Fruit fly (Drosophila melanogaster) whole organism, embryonic: ENCODE results near the gene Pcmt.
A peak's percentile ranks its signal among the peaks of the same experiment; 100 is the strongest.

ENCODE experiments used
- Bteb2 ChIP-seq: fragments of 200-800 bp; sonication (Bioruptor generic); optimal IDR thresholded peaks from 2 replicates; lab custom pipeline; 2016; ENCODE audit warnings: missing biosample characterization, missing genetic modification characterization
- CG11085 ChIP-seq: fragments of 200-800 bp; sonication (Bioruptor generic); IDR thresholded peaks from 2 replicates; pipeline ENCODE4 v1.3.6; 2022; ENCODE audit warnings: missing biosample characterization, missing genetic modification characterization
- CG11456 ChIP-seq: fragments of 200-800 bp; sonication (Bioruptor generic); IDR thresholded peaks from 3 replicates; pipeline ENCODE4 v1.3.6; 2022; ENCODE audit warnings: missing biosample characterization, missing genetic modification characterization
- CG11723 ChIP-seq: fragments of 200-800 bp; sonication (Bioruptor generic); optimal IDR thresholded peaks from 2 replicates; lab custom pipeline; 2017; ENCODE audit warnings: missing biosample characterization, mild to moderate bottlenecking, missing genetic modification characterization
- CG12071 ChIP-seq: fragments of 200-800 bp; sonication (Bioruptor generic); optimal IDR thresholded peaks from 3 replicates; lab custom pipeline; 2018; ENCODE audit warnings: missing biosample characterization, mild to moderate bottlenecking, missing genetic modification characterization
- CG13424 ChIP-seq: fragments of 200-800 bp; sonication (Bioruptor generic); optimal IDR thresholded peaks from 2 replicates; lab custom pipeline; 2019; ENCODE audit warnings: missing biosample characterization, mild to moderate bottlenecking, missing genetic modification characterization, moderate library complexity
- CG13775 ChIP-seq: fragments of 200-800 bp; sonication (Bioruptor generic); optimal IDR thresholded peaks from 3 replicates; lab custom pipeline; 2017; ENCODE audit warnings: missing biosample characterization, mild to moderate bottlenecking, missing genetic modification characterization
- CG14050 ChIP-seq: fragments of 200-800 bp; sonication (Bioruptor generic); IDR thresholded peaks from 3 replicates; pipeline ENCODE4 v1.3.6; 2022; ENCODE audit warnings: missing biosample characterization, missing genetic modification characterization
- CG15269 ChIP-seq: fragments of 200-800 bp; sonication (Bioruptor generic); optimal IDR thresholded peaks from 2 replicates; lab custom pipeline; 2018; ENCODE audit warnings: missing biosample characterization, mild to moderate bottlenecking, missing genetic modification characterization, moderate library complexity
- CG17359 ChIP-seq: fragments of 200-800 bp; sonication (Bioruptor generic); optimal IDR thresholded peaks from 3 replicates; lab custom pipeline; 2018; ENCODE audit warnings: missing biosample characterization, mild to moderate bottlenecking, missing genetic modification characterization, moderate library complexity
- CG18764 ChIP-seq: fragments of 200-800 bp; sonication (Bioruptor generic); optimal IDR thresholded peaks from 3 replicates; lab custom pipeline; 2016; ENCODE audit warnings: missing biosample characterization, missing genetic modification characterization
- CG2129 ChIP-seq: fragments of 200-800 bp; sonication (Bioruptor generic); IDR thresholded peaks from 2 replicates; pipeline ENCODE4 v1.3.6; 2022; ENCODE audit warnings: missing biosample characterization, missing genetic modification characterization; ENCODE audit not compliant: partially characterized antibody
- CG2875 ChIP-seq: fragments of 200-800 bp; sonication (Bioruptor generic); optimal IDR thresholded peaks from 2 replicates; lab custom pipeline; 2017; ENCODE audit warnings: missing biosample characterization, mild to moderate bottlenecking, missing genetic modification characterization, missing genetic modification reagents
- CG31365 ChIP-seq: fragments of 200-800 bp; sonication (Bioruptor generic); optimal IDR thresholded peaks from 2 replicates; lab custom pipeline; 2018; ENCODE audit warnings: missing biosample characterization, mild to moderate bottlenecking, missing genetic modification characterization
- CG31388 ChIP-seq: fragments of 200-800 bp; sonication (Bioruptor generic); optimal IDR thresholded peaks from 2 replicates; lab custom pipeline; 2016; ENCODE audit warnings: missing biosample characterization, missing genetic modification characterization
- CG4404 ChIP-seq: fragments of 200-800 bp; sonication (Bioruptor generic); IDR thresholded peaks from 2 replicates; pipeline ENCODE4 v1.3.6; 2022; ENCODE audit warnings: missing biosample characterization, missing genetic modification characterization
- CG4424 ChIP-seq: fragments of 200-800 bp; sonication (Bioruptor generic); optimal IDR thresholded peaks from 3 replicates; lab custom pipeline; 2016; ENCODE audit warnings: missing biosample characterization, missing genetic modification characterization
- CG4854 ChIP-seq: fragments of 200-800 bp; sonication (Bioruptor generic); optimal IDR thresholded peaks from 2 replicates; lab custom pipeline; 2016; ENCODE audit warnings: missing biosample characterization, missing genetic modification characterization, inconsistent platforms
- CG6689 ChIP-seq: fragments of 200-800 bp; sonication (Bioruptor generic); IDR thresholded peaks from 2 replicates; pipeline ENCODE4 v1.3.6; 2022; ENCODE audit warnings: missing biosample characterization, missing genetic modification characterization
- CG7928 ChIP-seq: fragments of 200-800 bp; sonication (Bioruptor generic); optimal IDR thresholded peaks from 2 replicates; lab custom pipeline; 2017; ENCODE audit warnings: missing biosample characterization, mild to moderate bottlenecking, missing genetic modification characterization
- CG8924 ChIP-seq: fragments of 200-800 bp; optimal IDR thresholded peaks from 3 replicates; lab custom pipeline; 2019; ENCODE audit warnings: missing biosample characterization, mild to moderate bottlenecking, missing genetic modification characterization, moderate library complexity
- CG8944 ChIP-seq: fragments of 200-800 bp; sonication (Bioruptor generic); optimal IDR thresholded peaks from 3 replicates; lab custom pipeline; 2016; ENCODE audit warnings: missing biosample characterization, missing genetic modification characterization
- CG9932 ChIP-seq: fragments of 200-800 bp; sonication (Bioruptor generic); IDR thresholded peaks from 2 replicates; pipeline ENCODE4 v1.3.6; 2022; ENCODE audit warnings: missing biosample characterization, missing genetic modification characterization
- Dip3 ChIP-seq: fragments of 200-800 bp; sonication (Bioruptor generic); optimal IDR thresholded peaks from 3 replicates; lab custom pipeline; 2016; ENCODE audit warnings: missing biosample characterization, missing genetic modification characterization
- Doc2 ChIP-seq: fragments of 200-800 bp; sonication (Bioruptor generic); IDR thresholded peaks from 2 replicates; pipeline ENCODE4 v1.3.6; 2022; ENCODE audit warnings: missing biosample characterization, missing genetic modification characterization
- Doc3 ChIP-seq: fragments of 200-800 bp; sonication (Bioruptor generic); IDR thresholded peaks from 3 replicates; pipeline ENCODE4 v1.3.6; 2022; ENCODE audit warnings: missing biosample characterization, missing genetic modification characterization; ENCODE audit not compliant: partially characterized antibody
- Hr78 ChIP-seq, 2 experiments: fragments of 200-800 bp in 1 of 2; fragments of >200 bp in 1 of 2; sonication (Bioruptor generic) in 1 of 2; optimal IDR thresholded peaks; 2 replicates each; lab custom pipeline; 2017 to 2019; ENCODE audit warnings: missing biosample characterization in 2 of 2, missing genetic modification characterization in 2 of 2, mild to moderate bottlenecking in 1 of 2, moderate library complexity in 1 of 2
- Mrtf ChIP-seq: fragments of 200-800 bp; sonication (Bioruptor generic); IDR thresholded peaks from 3 replicates; pipeline ENCODE4 v1.3.6; 2022; ENCODE audit warnings: missing biosample characterization, missing genetic modification characterization
- Optix ChIP-seq: fragments of 200-800 bp; sonication (Bioruptor generic); IDR thresholded peaks from 3 replicates; pipeline ENCODE4 v1.3.6; 2022; ENCODE audit warnings: missing biosample characterization, missing genetic modification characterization
- Pdp1 ChIP-seq, 2 experiments: fragments of 200-800 bp; sonication (Bioruptor generic); optimal IDR thresholded peaks; 3 replicates each; lab custom pipeline; 2016; ENCODE audit warnings: missing biosample characterization in 2 of 2, missing genetic modification characterization in 2 of 2, mild to moderate bottlenecking in 1 of 2, moderate library complexity in 1 of 2
- Ptx1 ChIP-seq: fragments of 200-800 bp; sonication (Bioruptor generic); IDR thresholded peaks from 2 replicates; pipeline ENCODE4 v1.3.6; 2022; ENCODE audit warnings: missing biosample characterization, missing genetic modification characterization
- Side ChIP-seq: fragments of 200-800 bp; sonication (Bioruptor generic); optimal IDR thresholded peaks from 2 replicates; lab custom pipeline; 2016; ENCODE audit warnings: missing biosample characterization, missing genetic modification characterization
- Sox100B ChIP-seq: fragments of 200-800 bp; sonication (Bioruptor generic); optimal IDR thresholded peaks from 3 replicates; lab custom pipeline; 2018; ENCODE audit warnings: missing biosample characterization, mild to moderate bottlenecking, missing genetic modification characterization
- Sox102F ChIP-seq: fragments of 200-800 bp; sonication (Bioruptor generic); optimal IDR thresholded peaks from 2 replicates; lab custom pipeline; 2018; ENCODE audit warnings: missing biosample characterization, mild to moderate bottlenecking, missing genetic modification characterization, moderate library complexity
- Xrp1 ChIP-seq: fragments of 200-800 bp; sonication (Bioruptor generic); IDR thresholded peaks from 2 replicates; pipeline ENCODE4 v1.3.6; 2022; ENCODE audit warnings: missing biosample characterization, missing genetic modification characterization
- abd-A ChIP-seq: fragments of 200-800 bp; sonication (Bioruptor generic); optimal IDR thresholded peaks from 3 replicates; lab custom pipeline; 2019; ENCODE audit warnings: missing biosample characterization, mild to moderate bottlenecking, missing genetic modification characterization, moderate library complexity
- az2 ChIP-seq: fragments of 200-800 bp; sonication (Bioruptor generic); optimal IDR thresholded peaks from 3 replicates; lab custom pipeline; 2016; ENCODE audit warnings: missing biosample characterization, missing genetic modification characterization
- dati ChIP-seq: fragments of 200-800 bp; sonication (Bioruptor generic); IDR thresholded peaks from 2 replicates; pipeline ENCODE4 v1.3.6; 2022; ENCODE audit warnings: missing biosample characterization, missing genetic modification characterization
- en ChIP-seq: fragments of 200-800 bp; sonication (Bioruptor generic); optimal IDR thresholded peaks from 2 replicates; lab custom pipeline; 2016; ENCODE audit warnings: missing biosample characterization, missing genetic modification characterization
- gcm2 ChIP-seq: fragments of 200-800 bp; sonication (Bioruptor generic); optimal IDR thresholded peaks from 2 replicates; lab custom pipeline; 2016; ENCODE audit warnings: missing biosample characterization, missing genetic modification characterization
- lola ChIP-seq, 3 experiments: fragments of >200 bp in 2 of 3; fragments of 200-800 bp in 1 of 3; sonication (Bioruptor generic) in 1 of 3; optimal IDR thresholded peaks; 2 replicates each; lab custom pipeline; 2017 to 2019; ENCODE audit warnings: missing biosample characterization in 3 of 3, missing genetic modification characterization in 3 of 3, mild to moderate bottlenecking in 1 of 3, moderate library complexity in 1 of 3
- onecut ChIP-seq: fragments of 200-800 bp; sonication (Bioruptor generic); IDR thresholded peaks from 2 replicates; pipeline ENCODE4 v1.3.6; 2022; ENCODE audit warnings: missing biosample characterization, missing genetic modification characterization
- peb ChIP-seq: fragments of 200-800 bp; sonication (Bioruptor generic); IDR thresholded peaks from 2 replicates; pipeline ENCODE4 v1.3.6; 2022; ENCODE audit warnings: missing biosample characterization, missing genetic modification characterization
- phol ChIP-seq: fragments of 200-800 bp; sonication (Bioruptor generic); optimal IDR thresholded peaks from 3 replicates; lab custom pipeline; 2018; ENCODE audit warnings: missing biosample characterization, mild to moderate bottlenecking, missing genetic modification characterization, moderate library complexity
- psq ChIP-seq: fragments of 200-800 bp; sonication (Bioruptor generic); optimal IDR thresholded peaks from 2 replicates; lab custom pipeline; 2017; ENCODE audit warnings: missing biosample characterization, missing genetic modification characterization
- pzg ChIP-seq: fragments of 200-800 bp; sonication (Bioruptor generic); optimal IDR thresholded peaks from 3 replicates; lab custom pipeline; 2018; ENCODE audit warnings: missing biosample characterization, mild to moderate bottlenecking, missing genetic modification characterization, moderate library complexity
- sob ChIP-seq: fragments of 200-800 bp; sonication (Bioruptor generic); IDR thresholded peaks from 2 replicates; pipeline ENCODE4 v1.3.6; 2022; ENCODE audit warnings: missing biosample characterization, missing genetic modification characterization
- tgo ChIP-seq: fragments of 200-800 bp; sonication (Bioruptor generic); IDR thresholded peaks from 3 replicates; pipeline ENCODE4 v1.3.6; 2022; ENCODE audit warnings: missing biosample characterization, missing genetic modification characterization
- zen2 ChIP-seq: fragments of 200-800 bp; sonication (Bioruptor generic); IDR thresholded peaks from 3 replicates; pipeline ENCODE4 v1.3.6; 2022; ENCODE audit warnings: missing biosample characterization, missing genetic modification characterization; ENCODE audit not compliant: partially characterized antibody

Pcmt gene

dm6 chr3R:5587863-5588519 lies 33.9 kb upstream of the Pcmt start, which contains the start of gene CG2926 (continued):
- TF ChIP-seq CG2129 (GFP tag; lab: Robert Waterston, UW) (peak; percentile 68), CG18764 (no peak), CG14050 (GFP tag; lab: Robert Waterston, UW) (no peak), CG11085 (GFP tag; lab: Robert Waterston, UW) (peak; percentile 30; the same call in 1 of the 2 replicates), peb (GFP tag; lab: Robert Waterston, UW) (no peak), Sox100B (no peak), Side (GFP tag; lab: Kevin White, UChicago) (peak; percentile 21), CG8924 (tag; lab: Kevin White, UChicago) (no peak), en (GFP tag; lab: Kevin White, UChicago) (no peak), pzg (GFP tag; lab: Kevin White, UChicago) (peak; percentile 71), Bteb2 (GFP tag; lab: Kevin White, UChicago) (no peak), CG4404 (GFP tag; lab: Robert Waterston, UW) (no peak), Mrtf (GFP tag; lab: Robert Waterston, UW) (no peak; the same call in 2 of the 3 replicates), CG11723 (GFP tag; lab: Kevin White, UChicago) (no peak), gcm2 (GFP tag; lab: Kevin White, UChicago) (no peak), Xrp1 (GFP tag; lab: Robert Waterston, UW) (0 out of 2 replicates have a peak, but pooled peaks have one; percentile 15), CG31365 (no peak), CG13775 (GFP tag; lab: Kevin White, UChicago) (no peak), CG12071 (no peak), dati (GFP tag; lab: Robert Waterston, UW) (no peak), Optix (GFP tag; lab: Robert Waterston, UW) (0 out of 3 replicates have a peak, but pooled peaks have one; percentile 20), CG9932 (GFP tag; lab: Robert Waterston, UW) (peak; percentile 79), sob (GFP tag; lab: Robert Waterston, UW) (peak; percentile 55; the same call in 1 of the 2 replicates), CG13424 (tag; lab: Kevin White, UChicago) (no peak), az2 (GFP tag; lab: Kevin White, UChicago) (no peak), Pdp1 (GFP tag; optimal IDR thresholded peaks at IDR 0.05; lab: Kevin White, UChicago) (peak in 1 of 2 experiments; percentile 26), Dip3 (GFP tag; lab: Kevin White, UChicago) (no peak), abd-A (tag; lab: Kevin White, UChicago) (no peak), Sox102F (GFP tag; lab: Kevin White, UChicago) (no peak), CG15269 (no peak), Doc3 (GFP tag; lab: Robert Waterston, UW) (peak; percentile 74; the same call in 2 of the 3 replicates), CG4424 (no peak), CG8944 (GFP tag; lab: Kevin White, UChicago) (peak; percentile 9), Ptx1 (GFP tag; lab: Robert Waterston, UW) (peak; percentile 51), tgo (GFP tag; lab: Robert Waterston, UW) (no peak; the same call in 2 of the 3 replicates), CG2875 (GFP tag; lab: Kevin White, UChicago) (no peak), CG31388 (GFP tag; lab: Kevin White, UChicago) (no peak), phol (tag; lab: Kevin White, UChicago) (peak; percentile 97), zen2 (GFP tag; lab: Robert Waterston, UW) (peak; percentile 79), CG4854 (GFP tag; lab: Kevin White, UChicago) (no peak), CG6689 (GFP tag; lab: Robert Waterston, UW) (no peak), CG7928 (peak; percentile 6), Doc2 (no peak), CG17359 (no peak), CG11456 (peak; percentile 58; the same call in 2 of the 3 replicates), onecut (GFP tag; lab: Robert Waterston, UW) (peak; percentile 47), Hr78 (GFP tag; optimal IDR thresholded peaks at IDR 0.05; lab: Kevin White, UChicago) (no peak), lola (GFP tag; optimal IDR thresholded peaks at IDR 0.05; lab: Kevin White, UChicago) (no peak), psq (GFP tag; lab: Kevin White, UChicago) (no peak)
